Fruit fly (Drosophila melanogaster) whole organism, wandering third instar larva: ENCODE measurements around the gene p38b.

Experiments
- CG9705 ChIP-seq: fragments of 200-800 bp; sonication (Bioruptor generic); optimal IDR thresholded peaks from 2 replicates; lab custom pipeline; 2018; ENCODE audit warnings: missing biosample characterization, mild to moderate bottlenecking, missing genetic modification characterization
- GATAd ChIP-seq: sonication (Bioruptor generic); optimal IDR thresholded peaks from 2 replicates; lab custom pipeline; 2016; ENCODE audit warnings: missing biosample characterization, missing genetic modification characterization
- HLH106 ChIP-seq: fragments of 200-800 bp; optimal IDR thresholded peaks from 3 replicates; lab custom pipeline; 2019; ENCODE audit warnings: missing biosample characterization, mild to moderate bottlenecking, missing genetic modification characterization, moderate library complexity
- Hnf4 ChIP-seq: fragments of 200-800 bp; sonication (Bioruptor generic); optimal IDR thresholded peaks from 2 replicates; lab custom pipeline; 2016; ENCODE audit warnings: missing biosample characterization, mild to moderate bottlenecking, missing genetic modification characterization
- Hr78 ChIP-seq: fragments of >200 bp; optimal IDR thresholded peaks from 2 replicates; lab custom pipeline; 2017; ENCODE audit warnings: missing biosample characterization, missing genetic modification characterization
- Hr83 ChIP-seq: fragments of 200-300 bp; sonication (Bioruptor generic); optimal IDR thresholded peaks from 2 replicates; lab custom pipeline; 2016; ENCODE audit warnings: missing biosample characterization, mild to moderate bottlenecking, missing genetic modification characterization, moderate library complexity; ENCODE audit not compliant: poor library complexity, severe bottlenecking
- Myc ChIP-seq: fragments of >200 bp; optimal IDR thresholded peaks from 2 replicates; lab custom pipeline; 2017
- N ChIP-seq: fragments of >200 bp; optimal IDR thresholded peaks from 2 replicates; lab custom pipeline; 2018; ENCODE audit warnings: missing biosample characterization, missing external identifiers, missing genetic modification characterization
- Rel ChIP-seq, 2 experiments: fragments of 200-800 bp; sonication (Bioruptor generic) in 1 of 2; optimal IDR thresholded peaks; 2 replicates in 1 of 2; 3 replicates in 1 of 2; lab custom pipeline; 2016 to 2019; ENCODE audit warnings: mild to moderate bottlenecking in 2 of 2, missing biosample characterization in 2 of 2, missing genetic modification characterization in 2 of 2, moderate library complexity in 1 of 2
- Vsx2 ChIP-seq: fragments of 200-300, 225-300 bp; sonication (Bioruptor generic); optimal IDR thresholded peaks from 2 replicates; lab custom pipeline; 2018; ENCODE audit warnings: missing biosample characterization, missing genetic modification characterization; ENCODE audit not compliant: partially characterized antibody
- brk ChIP-seq: fragments of 200-800 bp; sonication (Bioruptor generic); optimal IDR thresholded peaks from 2 replicates; lab custom pipeline; 2016; ENCODE audit warnings: missing biosample characterization, mild to moderate bottlenecking, missing genetic modification characterization
- dmrt93B ChIP-seq: fragments of 200-800 bp; sonication (Bioruptor generic); optimal IDR thresholded peaks from 2 replicates; lab custom pipeline; 2018; ENCODE audit warnings: missing biosample characterization, mild to moderate bottlenecking, missing genetic modification characterization
- dsf ChIP-seq: sonication (Bioruptor generic); optimal IDR thresholded peaks from 2 replicates; lab custom pipeline; 2016; ENCODE audit warnings: missing biosample characterization, missing genetic modification characterization, borderline replicate concordance
- ey ChIP-seq: fragments of 200-800 bp; sonication (Bioruptor generic); optimal IDR thresholded peaks from 2 replicates; lab custom pipeline; 2016; ENCODE audit warnings: missing biosample characterization, missing genetic modification characterization
- foxo ChIP-seq, 2 experiments: fragments of 200-800 bp; sonication (Bioruptor generic); optimal IDR thresholded peaks; 2 replicates in 1 of 2; 3 replicates in 1 of 2; lab custom pipeline; 2016 to 2017; ENCODE audit warnings: missing biosample characterization in 2 of 2, missing genetic modification characterization in 2 of 2
- h ChIP-seq: fragments of 200-800 bp; sonication (Bioruptor generic); optimal IDR thresholded peaks from 3 replicates; lab custom pipeline; 2016; ENCODE audit warnings: missing biosample characterization, mild to moderate bottlenecking, missing genetic modification characterization
- jim ChIP-seq: fragments of 175-275, 200-325 bp; sonication (Bioruptor generic); optimal IDR thresholded peaks from 2 replicates; lab custom pipeline; 2016; ENCODE audit warnings: missing biosample characterization, mild to moderate bottlenecking, missing genetic modification characterization
- lola ChIP-seq: fragments of >200 bp; optimal IDR thresholded peaks from 2 replicates; lab custom pipeline; 2017; ENCODE audit warnings: missing biosample characterization, missing genetic modification characterization
- psq ChIP-seq: fragments of 200-800 bp; sonication (Bioruptor generic); optimal IDR thresholded peaks from 3 replicates; lab custom pipeline; 2017; ENCODE audit warnings: missing biosample characterization, mild to moderate bottlenecking, missing genetic modification characterization, moderate library complexity
- rgr ChIP-seq: fragments of 200-800 bp; sonication (Bioruptor generic); optimal IDR thresholded peaks from 3 replicates; lab custom pipeline; 2016; ENCODE audit warnings: missing biosample characterization, mild to moderate bottlenecking, missing genetic modification characterization
- sage ChIP-seq: fragments of 200-800 bp; sonication (Bioruptor generic); optimal IDR thresholded peaks from 2 replicates; lab custom pipeline; 2016; ENCODE audit warnings: missing biosample characterization, mild to moderate bottlenecking, missing genetic modification characterization
- woc ChIP-seq: sonication (Bioruptor generic); optimal IDR thresholded peaks from 2 replicates; lab custom pipeline; 2016; ENCODE audit warnings: missing biosample characterization, mild to moderate bottlenecking, missing genetic modification characterization

p38b gene

DNA sequence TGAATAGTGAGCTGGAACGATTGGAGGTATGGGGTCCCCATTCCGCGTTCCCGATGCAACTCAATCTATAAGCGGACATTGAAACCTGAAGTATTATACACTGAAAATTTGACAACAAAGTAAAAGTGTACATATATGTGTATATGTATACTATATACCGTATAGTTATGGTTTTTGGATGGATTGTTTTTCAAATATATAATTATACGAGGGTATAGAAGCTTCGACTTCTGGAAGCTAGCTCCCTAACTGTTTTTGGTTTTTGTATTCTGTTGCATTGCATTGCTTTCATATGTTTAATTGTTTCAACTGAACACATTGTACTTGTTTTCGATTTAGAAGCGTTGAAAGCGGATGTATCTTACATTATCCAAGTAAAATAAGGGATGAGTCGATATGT is 32.7 kb downstream of the p38b start, which contains the start of gene CG16888:
Gene CG16888, minus strand, starts transcription at position 101 of the 400 bp plus-strand sequence.
- no peak for TF ChIP-seq HLH106 (tag; lab: Kevin White, UChicago)
- TF ChIP-seq lola (GFP tag; lab: Kevin White, UChicago) = no peak
- no peak for TF ChIP-seq dmrt93B (GFP tag; lab: Kevin White, UChicago)
- no peak for TF ChIP-seq Myc (lab: Kevin White, UChicago)
- no peak for TF ChIP-seq Rel (GFP tag; optimal IDR thresholded peaks at IDR 0.05; lab: Kevin White, UChicago)
- no peak for TF ChIP-seq Rel (tag; optimal IDR thresholded peaks at IDR 0.05; lab: Kevin White, UChicago)
- no peak for TF ChIP-seq Hnf4 (GFP tag; lab: Kevin White, UChicago)
- no peak for TF ChIP-seq brk (GFP tag; lab: Kevin White, UChicago)
- no peak for TF ChIP-seq N (GFP tag; lab: Kevin White, UChicago)
- no peak for TF ChIP-seq rgr (GFP tag; lab: Kevin White, UChicago)

DNA sequence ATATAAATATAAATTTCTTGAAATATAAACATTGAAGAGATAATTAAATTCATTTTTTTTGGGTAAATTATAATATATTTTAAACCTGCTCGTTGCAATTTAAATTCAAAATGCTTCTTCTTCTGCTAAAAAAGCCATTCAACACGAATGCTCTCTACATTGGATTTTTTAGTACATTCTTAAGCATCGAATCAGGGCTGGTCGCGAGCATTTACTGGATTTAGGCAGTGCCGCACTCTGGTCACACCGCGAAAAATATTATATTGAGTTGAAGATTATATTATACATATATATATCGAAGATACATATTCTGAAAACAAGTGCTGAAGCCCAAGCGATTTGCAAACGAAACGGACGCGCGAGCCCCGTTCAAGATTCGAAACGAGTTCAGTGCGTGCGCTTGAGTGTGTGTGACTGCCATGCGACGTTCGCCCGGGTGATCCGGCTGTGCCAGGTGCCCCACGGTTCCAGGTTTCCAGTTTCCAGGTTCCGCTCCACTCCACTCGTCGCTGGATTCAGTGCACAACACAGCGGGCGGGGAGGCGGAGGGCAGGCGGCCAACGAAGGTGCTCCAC is 33.2 kb downstream of the p38b start, which contains the start of gene Sos:
Gene Sos, plus strand, starts transcription at position 213 of the 575 bp plus-strand sequence.
- TF ChIP-seq Hr78 (GFP tag; lab: Kevin White, UChicago) (no peak), Rel (GFP tag; optimal IDR thresholded peaks at IDR 0.05; lab: Kevin White, UChicago) (no peak), Rel (tag; optimal IDR thresholded peaks at IDR 0.05; lab: Kevin White, UChicago) (peak; percentile 45)
- TF ChIP-seq, all 38 proteins: peak for 1

- TF ChIP-seq N (GFP tag; lab: Kevin White, UChicago) (no peak), Rel (GFP tag; optimal IDR thresholded peaks at IDR 0.05; lab: Kevin White, UChicago) (no peak), Rel (tag; optimal IDR thresholded peaks at IDR 0.05; lab: Kevin White, UChicago) (peak; percentile 91), foxo (GFP tag; optimal IDR thresholded peaks at IDR 0.05; lab: Kevin White, UChicago) (no peak), sage (GFP tag; lab: Kevin White, UChicago) (no peak), Myc (lab: Kevin White, UChicago) (no peak), Vsx2 (GFP tag; lab: Kevin White, UChicago) (no peak), h (GFP tag; lab: Kevin White, UChicago) (no peak), psq (no peak), rgr (GFP tag; lab: Kevin White, UChicago) (no peak)
Observed at dm6 chr2L:13820176-13820575, 39.7 kb downstream of the p38b start.

dm6 chr2L:13820948-13821347 is 40.5 kb downstream of the p38b start, which contains the start of gene b:
Gene b (plus strand): TSS chr2L:13821248.
- TF ChIP-seq Rel (GFP tag; optimal IDR thresholded peaks at IDR 0.05; lab: Kevin White, UChicago) (no peak), Rel (tag; optimal IDR thresholded peaks at IDR 0.05; lab: Kevin White, UChicago) (peak; percentile 79), psq (no peak), HLH106 (tag; lab: Kevin White, UChicago) (no peak), Hr83 (no peak), CG9705 (GFP tag; lab: Kevin White, UChicago) (no peak), ey (no peak)

DNA sequence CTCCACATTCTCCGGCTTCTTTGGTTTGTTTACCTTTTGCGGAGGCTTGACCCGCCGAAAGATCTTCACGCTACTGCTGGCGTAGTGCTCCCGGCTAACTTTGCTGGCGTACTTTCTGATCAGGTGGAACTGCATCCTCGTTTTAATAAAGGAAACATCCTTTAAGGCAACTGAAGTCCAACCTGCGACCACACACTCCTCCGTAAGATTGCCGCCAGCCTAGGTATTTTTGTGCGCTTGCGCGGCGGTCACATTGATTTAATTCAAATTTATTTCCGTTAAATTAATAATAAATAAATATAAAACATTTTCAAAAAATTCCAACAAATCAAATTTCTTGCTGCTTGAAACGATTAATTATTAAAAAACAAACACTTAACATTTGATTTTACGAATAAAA is 47.1 kb downstream of the p38b start, which contains the start of gene PolG1:
Gene PolG1, minus strand, starts transcription at position 216 of the 400 bp plus-strand sequence.
- TF ChIP-seq GATAd (GFP tag; lab: Kevin White, UChicago) = no peak
- TF ChIP-seq Vsx2 (GFP tag; lab: Kevin White, UChicago) = no peak
- no peak for TF ChIP-seq jim (GFP tag; lab: Kevin White, UChicago)
- no peak for TF ChIP-seq Myc (lab: Kevin White, UChicago)
- TF ChIP-seq woc (GFP tag; lab: Kevin White, UChicago) = no peak
- no peak for TF ChIP-seq dsf

- TF ChIP-seq Rel (GFP tag; optimal IDR thresholded peaks at IDR 0.05; lab: Kevin White, UChicago) (no peak), Rel (tag; optimal IDR thresholded peaks at IDR 0.05; lab: Kevin White, UChicago) (peak; percentile 58), lola (GFP tag; lab: Kevin White, UChicago) (no peak)
Observed at dm6 chr2L:13829540-13829939, 49.1 kb downstream of the p38b start, which contains the start of the genes Arpc1 and Orc5. Gene Arpc1 (minus strand): TSS chr2L:13829741. Gene Orc5 (plus strand): TSS chr2L:13829837.
